Worm (Caenorhabditis elegans) whole organism, L4/young adult: ENCODE data around the gene pqn-15.
"Not testable (repeated sequence)": the region's sequence is repeated elsewhere in the genome, so short reads cannot be mapped to it uniquely, and the experiment has no call there.

ENCODE experiments used
- W03F9.2 ChIP-seq: fragments of 150-350 bp; optimal IDR thresholded peaks from 2 replicates; lab custom pipeline; 2014; ENCODE audit warnings: missing biosample characterization, missing genetic modification characterization
- dao-5 ChIP-seq: sonication (generic microtip); optimal IDR thresholded peaks from 2 replicates; lab custom pipeline; 2016; ENCODE audit warnings: missing genotype, missing genetic modification characterization, moderate library complexity, missing compliant biosample characterization
- him-1 ChIP-seq: sonication (generic microtip); optimal IDR thresholded peaks from 2 replicates; lab custom pipeline; 2016; ENCODE audit warnings: missing genotype, missing genetic modification reagents, missing genetic modification characterization, missing compliant biosample characterization

The pqn-15 gene

DNA sequence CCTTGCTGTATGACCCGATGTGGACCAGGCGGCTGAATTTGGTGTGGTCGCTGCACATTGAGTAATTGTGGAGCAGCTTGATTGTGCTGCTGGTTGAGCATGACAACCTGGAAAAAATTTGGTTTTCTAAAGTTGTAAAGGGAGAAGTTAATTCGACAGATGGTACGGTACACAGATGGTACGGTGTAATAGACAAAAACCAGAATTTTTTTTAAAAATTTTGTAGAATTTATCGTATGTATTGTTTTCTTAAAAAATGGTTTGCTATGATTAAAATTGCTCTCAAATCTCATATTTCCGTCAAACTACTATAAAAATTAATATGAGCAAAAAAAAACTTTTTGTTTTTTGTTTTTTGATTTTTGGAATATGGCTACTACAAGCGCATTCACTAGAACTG is at the start of gene pqn-15:
Gene pqn-15, minus strand, starts transcription at position 101 of the 400 bp plus-strand sequence.
- no peak for TF ChIP-seq him-1 (tag; lab: Kevin White, UChicago)

ce11 chrX:4353318-4353717 is 46.6 kb upstream of the pqn-15 start, which contains the start of gene col-165:
Gene col-165 (plus strand): TSS chrX:4353618.
- TF ChIP-seq him-1 (tag; lab: Kevin White, UChicago) (no peak), W03F9.2 (tag; lab: Kevin White, UChicago) (no peak), dao-5 (tag; lab: Kevin White, UChicago) (no peak)

ce11 chrX:4350198-4350597 is 43.4 kb upstream of the pqn-15 start, which contains the start of gene F14H12.2:
Gene F14H12.2 (plus strand): TSS chrX:4350498.
- no peak for TF ChIP-seq him-1 (tag; lab: Kevin White, UChicago)
- TF ChIP-seq dao-5 (tag; lab: Kevin White, UChicago): no peak
- no peak for TF ChIP-seq W03F9.2 (tag; lab: Kevin White, UChicago)

DNA sequence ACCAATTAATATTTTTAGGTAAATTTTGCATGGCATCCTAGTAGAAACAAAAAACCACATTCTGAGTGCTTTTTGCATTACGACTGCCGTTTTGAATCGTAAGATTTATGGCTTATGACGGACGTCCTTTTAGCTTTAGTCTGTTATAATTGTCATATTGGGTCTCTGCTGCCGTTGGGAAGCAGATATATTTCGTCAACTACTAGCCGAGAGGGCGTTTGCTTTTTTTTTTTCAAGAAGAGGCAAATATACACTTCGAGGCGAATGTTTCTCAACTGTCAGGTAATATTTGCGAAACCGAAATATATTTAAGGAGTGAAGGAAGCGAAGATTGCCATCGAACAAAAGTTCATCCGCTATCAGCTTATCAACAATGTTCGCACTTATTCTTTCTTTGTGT is 37.2 kb upstream of the pqn-15 start, which contains the start of gene F14H12.3:
Gene F14H12.3, plus strand, starts transcription at position 301 of the 400 bp plus-strand sequence.
- TF ChIP-seq dao-5 (tag; lab: Kevin White, UChicago) (no peak), him-1 (tag; lab: Kevin White, UChicago) (no peak), W03F9.2 (tag; lab: Kevin White, UChicago) (no peak)

DNA sequence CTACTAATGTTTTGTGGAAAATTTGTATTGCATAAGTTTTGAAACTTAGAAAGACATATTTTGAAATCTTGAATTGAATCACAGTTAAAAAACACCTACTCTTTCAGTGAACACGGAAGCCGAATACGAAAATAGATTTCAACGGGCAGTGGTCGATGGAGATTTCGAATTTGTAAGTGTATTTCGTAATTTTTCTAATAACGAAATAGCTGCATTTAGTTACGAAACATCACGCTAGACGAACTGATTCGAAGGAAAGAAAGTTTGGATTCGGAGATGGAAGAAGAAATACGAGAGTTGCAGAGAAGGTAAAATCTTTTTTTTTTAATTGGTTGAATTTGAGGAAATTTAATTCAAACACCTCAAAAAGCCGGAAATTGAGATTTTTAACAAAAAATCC is 36.0 kb upstream of the pqn-15 start:
- TF ChIP-seq dao-5 (tag; lab: Kevin White, UChicago) (no peak), him-1 (tag; lab: Kevin White, UChicago) (no peak), W03F9.2 (tag; lab: Kevin White, UChicago) (no peak)

DNA sequence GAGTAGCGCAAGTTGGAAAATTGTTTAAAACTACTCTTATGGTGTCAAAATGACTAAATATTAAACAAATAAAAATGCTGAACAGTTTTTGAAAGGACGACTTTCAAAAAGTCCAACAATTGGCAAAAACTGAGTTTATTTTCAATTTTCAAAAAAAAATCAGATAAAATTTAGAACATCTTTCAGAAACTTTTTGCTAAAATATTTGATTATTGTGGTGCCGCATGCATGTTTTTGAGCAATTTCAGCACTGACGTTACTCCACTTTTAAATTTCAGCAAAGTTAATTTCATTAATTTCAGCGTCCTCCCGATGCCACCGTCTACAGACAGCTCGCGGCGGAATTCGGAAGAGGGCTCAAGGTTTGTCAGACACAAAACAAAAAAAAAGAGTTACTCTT is 32.6 kb upstream of the pqn-15 start, which contains the start of gene cst-1:
Gene cst-1, plus strand, starts transcription at position 301 of the 400 bp plus-strand sequence.
- not testable (repeated sequence) for TF ChIP-seq him-1, dao-5, W03F9.2 (tag; lab: Kevin White, UChicago)

ce11 chrX:4335950-4336349 is 29.2 kb upstream of the pqn-15 start, which contains the start of gene cst-2:
Gene cst-2 (minus strand): TSS chrX:4336050.
- not testable (repeated sequence) for TF ChIP-seq him-1, W03F9.2, dao-5 (tag; lab: Kevin White, UChicago)

DNA sequence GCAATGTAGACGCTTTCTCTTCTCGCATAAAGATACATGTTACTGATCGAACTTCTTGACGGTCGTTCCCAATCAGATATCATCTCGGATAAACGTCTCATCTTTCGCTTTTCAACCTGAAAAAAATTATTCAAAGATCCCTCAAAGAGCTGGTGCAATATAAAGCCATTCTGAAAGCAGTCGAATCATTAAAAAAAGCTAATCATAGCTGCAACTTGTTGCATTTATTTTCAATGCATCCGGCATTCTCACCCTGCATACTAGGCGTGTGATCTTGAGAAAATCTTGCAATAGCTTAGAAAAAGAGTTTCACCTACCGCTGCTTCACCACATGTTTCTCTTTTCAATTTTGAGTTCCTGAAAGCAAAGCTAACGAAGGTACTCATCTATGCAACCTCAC is 25.5 kb upstream of the pqn-15 start, which contains the start of gene C24A8.6:
Gene C24A8.6, minus strand, starts transcription at position 101 of the 400 bp plus-strand sequence.
- TF ChIP-seq dao-5, W03F9.2, him-1 (tag; lab: Kevin White, UChicago): not testable (repeated sequence)

DNA sequence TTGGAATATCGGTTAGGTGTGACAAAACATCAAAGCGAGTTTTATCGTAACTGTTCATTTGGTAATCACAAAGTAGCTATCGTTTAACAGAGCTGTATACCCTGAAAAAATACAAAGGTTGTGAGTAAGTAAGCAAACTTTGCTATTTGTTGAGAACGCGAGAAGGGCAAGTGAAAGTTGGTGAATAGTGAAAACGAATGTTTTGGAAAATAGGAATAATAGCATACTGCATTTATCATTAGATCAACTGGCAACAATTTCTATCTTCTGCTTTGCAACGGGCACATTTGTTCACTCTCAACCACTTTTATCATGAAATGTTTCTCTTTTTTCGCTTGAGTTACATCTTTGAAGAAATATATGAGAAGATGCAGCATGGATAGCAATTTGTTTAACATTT is 22.1 kb upstream of the pqn-15 start, which contains the start of gene C24A8.5:
Gene C24A8.5, minus strand, starts transcription at position 101 of the 400 bp plus-strand sequence.
- no peak for TF ChIP-seq dao-5 (tag; lab: Kevin White, UChicago)

ce11 chrX:4322847-4323455 is 16.2 kb upstream of the pqn-15 start:
- TF ChIP-seq W03F9.2 (tag; lab: Kevin White, UChicago) (no peak), dao-5 (tag; lab: Kevin White, UChicago) (no peak), him-1 (tag; lab: Kevin White, UChicago) (no peak)

DNA sequence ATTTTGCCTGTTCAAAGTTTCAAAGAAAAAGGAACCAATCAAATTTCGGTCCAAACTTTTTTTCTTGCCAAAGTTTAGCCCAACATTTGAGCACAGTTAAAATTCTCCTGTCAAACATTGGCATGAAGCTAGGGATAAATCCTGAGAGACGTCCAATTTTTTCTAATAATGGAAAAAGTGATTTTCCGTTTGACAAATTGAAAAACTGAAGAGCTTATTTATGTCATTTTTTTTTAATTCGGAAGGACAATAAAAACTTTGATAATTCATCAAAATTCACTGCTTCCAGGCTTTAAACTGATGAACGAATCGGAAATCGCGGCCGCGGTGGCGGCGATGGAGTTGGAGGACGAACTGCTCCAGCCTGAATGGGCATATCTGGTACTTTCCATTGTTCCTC is 13.8 kb upstream of the pqn-15 start, which contains the start of gene dop-6:
Gene dop-6, plus strand, starts transcription at position 301 of the 400 bp plus-strand sequence.
- TF ChIP-seq him-1 (tag; lab: Kevin White, UChicago): no peak
- TF ChIP-seq W03F9.2 (tag; lab: Kevin White, UChicago): no peak
- no peak for TF ChIP-seq dao-5 (tag; lab: Kevin White, UChicago)

ce11 chrX:4317095-4317494 is 10.3 kb upstream of the pqn-15 start:
- TF ChIP-seq W03F9.2 (tag; lab: Kevin White, UChicago) (no peak), dao-5 (tag; lab: Kevin White, UChicago) (no peak), him-1 (tag; lab: Kevin White, UChicago) (no peak)

DNA sequence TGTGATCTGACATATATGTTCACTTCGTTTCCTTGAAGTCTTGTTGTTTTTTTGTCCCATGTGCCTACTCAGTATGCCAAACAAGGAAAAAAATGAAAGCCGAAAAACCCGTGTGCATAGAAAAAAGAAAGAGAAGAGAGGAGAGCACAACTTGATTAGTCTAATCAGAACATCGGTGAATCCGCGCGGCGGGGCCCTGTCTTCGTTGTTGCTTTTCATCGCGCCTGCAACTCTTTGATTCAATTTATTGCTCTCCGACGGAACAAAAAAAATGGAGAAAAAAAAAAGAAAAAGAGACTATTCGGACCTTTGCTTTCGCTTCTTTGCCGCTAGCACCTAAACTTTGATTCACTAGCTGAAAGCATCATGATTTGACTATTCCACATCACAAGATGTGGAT is 8.2 kb upstream of the pqn-15 start:
- no peak for TF ChIP-seq W03F9.2 (tag; lab: Kevin White, UChicago)
- no peak for TF ChIP-seq him-1 (tag; lab: Kevin White, UChicago)
- TF ChIP-seq dao-5 (tag; lab: Kevin White, UChicago): no peak

- TF ChIP-seq him-1 (tag; lab: Kevin White, UChicago): no peak
- no peak for TF ChIP-seq W03F9.2 (tag; lab: Kevin White, UChicago)
- no peak for TF ChIP-seq dao-5 (tag; lab: Kevin White, UChicago)
Observed at ce11 chrX:4311668-4312067, 4.9 kb upstream of the pqn-15 start, which contains the start of gene C52B9.8. Gene C52B9.8 (minus strand): TSS chrX:4311768.
